Fruit fly (Drosophila melanogaster) whole organism, embryonic: ENCODE measurements around the gene RhoBTB.
A peak's percentile ranks its signal among the peaks of the same experiment; 100 is the strongest.

ENCODE experiments used
- Awh ChIP-seq: fragments of 200-800 bp; sonication (Bioruptor generic); IDR thresholded peaks from 2 replicates; pipeline ENCODE4, ENCODE4 v1.3.6; 2022; ENCODE audit warnings: missing biosample characterization, missing genetic modification characterization
- CG1024 ChIP-seq: fragments of 200-800 bp; sonication (Bioruptor generic); IDR thresholded peaks from 2 replicates; pipeline ENCODE4 v1.3.6; 2022; ENCODE audit warnings: missing biosample characterization, missing genetic modification characterization
- CG11085 ChIP-seq: fragments of 200-800 bp; sonication (Bioruptor generic); IDR thresholded peaks from 2 replicates; pipeline ENCODE4 v1.3.6; 2022; ENCODE audit warnings: missing biosample characterization, missing genetic modification characterization
- CG11398 ChIP-seq: fragments of 200-800 bp; sonication (Bioruptor generic); optimal IDR thresholded peaks from 2 replicates; lab custom pipeline; 2016; ENCODE audit warnings: missing biosample characterization, missing genetic modification characterization
- CG12769 ChIP-seq: fragments of 200-800 bp; sonication (Bioruptor generic); optimal IDR thresholded peaks from 2 replicates; lab custom pipeline; 2019; ENCODE audit warnings: missing biosample characterization, mild to moderate bottlenecking, missing genetic modification characterization, moderate library complexity
- CG15011 ChIP-seq: fragments of 200-800 bp; sonication (Bioruptor generic); optimal IDR thresholded peaks from 3 replicates; lab custom pipeline; 2018; ENCODE audit warnings: missing biosample characterization, mild to moderate bottlenecking, missing genetic modification characterization
- CG15073 ChIP-seq: fragments of 200-800 bp; sonication (Bioruptor generic); optimal IDR thresholded peaks from 2 replicates; lab custom pipeline; 2016; ENCODE audit warnings: missing biosample characterization, missing genetic modification characterization
- CG16815 ChIP-seq: fragments of 200-800 bp; sonication (Bioruptor generic); optimal IDR thresholded peaks from 3 replicates; lab custom pipeline; 2017; ENCODE audit warnings: missing biosample characterization, mild to moderate bottlenecking, missing genetic modification characterization
- CG17385 ChIP-seq: fragments of 200-800 bp; sonication (Bioruptor generic); optimal IDR thresholded peaks from 3 replicates; lab custom pipeline; 2018; ENCODE audit warnings: missing biosample characterization, mild to moderate bottlenecking, missing genetic modification characterization
- CG1792 ChIP-seq: fragments of 200-800 bp; sonication (Bioruptor generic); optimal IDR thresholded peaks from 2 replicates; lab custom pipeline; 2016; ENCODE audit warnings: missing biosample characterization, missing genetic modification characterization
- CG18619 ChIP-seq: fragments of 200-800 bp; sonication (Bioruptor generic); optimal IDR thresholded peaks from 3 replicates; lab custom pipeline; 2017; ENCODE audit warnings: missing biosample characterization, mild to moderate bottlenecking, missing genetic modification characterization
- CG3163 ChIP-seq: fragments of 200-800 bp; sonication (Bioruptor generic); optimal IDR thresholded peaks from 3 replicates; lab custom pipeline; 2016; ENCODE audit warnings: missing biosample characterization, missing genetic modification characterization
- CG34422 ChIP-seq: fragments of 200-800 bp; sonication (Bioruptor generic); IDR thresholded peaks from 3 replicates; pipeline ENCODE4 v1.3.6; 2022; ENCODE audit warnings: missing biosample characterization, missing genetic modification characterization
- CG7372 ChIP-seq: fragments of 200-800 bp; sonication (Bioruptor generic); IDR thresholded peaks from 2 replicates; pipeline ENCODE4 v1.3.6; 2022; ENCODE audit warnings: missing biosample characterization, missing genetic modification characterization
- CG7987 ChIP-seq: fragments of 200-800 bp; sonication (Bioruptor generic); optimal IDR thresholded peaks from 2 replicates; lab custom pipeline; 2018; ENCODE audit warnings: missing biosample characterization, mild to moderate bottlenecking, missing genetic modification characterization, moderate library complexity
- CG8765 ChIP-seq: fragments of 200-800 bp; sonication (Bioruptor generic); IDR thresholded peaks from 2 replicates; pipeline ENCODE4 v1.3.6; 2022; ENCODE audit warnings: missing biosample characterization, missing genetic modification characterization
- CTCF ChIP-seq: fragments of 200-800 bp; sonication (Bioruptor generic); optimal IDR thresholded peaks from 2 replicates; lab custom pipeline; 2017; ENCODE audit warnings: missing biosample characterization, mild to moderate bottlenecking, missing genetic modification characterization, moderate library complexity
- Deaf1 ChIP-seq: fragments of 200-800 bp; optimal IDR thresholded peaks from 3 replicates; lab custom pipeline; 2019; ENCODE audit warnings: missing biosample characterization, mild to moderate bottlenecking, missing genetic modification characterization, moderate library complexity
- E2f2 ChIP-seq: fragments of 200-800 bp; sonication (Bioruptor generic); IDR thresholded peaks from 2 replicates; pipeline ENCODE4 v1.3.6; 2022; ENCODE audit warnings: missing biosample characterization, missing genetic modification characterization
- Eip74EF ChIP-seq, 2 experiments: fragments of 200-800 bp in 1 of 2; fragments of >200 bp in 1 of 2; sonication (Bioruptor generic) in 1 of 2; optimal IDR thresholded peaks; 2 replicates each; lab custom pipeline; 2017 to 2019; ENCODE audit warnings: missing biosample characterization in 2 of 2, missing genetic modification characterization in 2 of 2, mild to moderate bottlenecking in 1 of 2, moderate library complexity in 1 of 2
- Fer2 ChIP-seq: fragments of 200-800 bp; sonication (Bioruptor generic); optimal IDR thresholded peaks from 2 replicates; lab custom pipeline; 2018; ENCODE audit warnings: missing biosample characterization, mild to moderate bottlenecking, missing genetic modification characterization, moderate library complexity
- HHEX ChIP-seq: fragments of 200-800 bp; sonication (Bioruptor generic); optimal IDR thresholded peaks from 3 replicates; lab custom pipeline; 2017; ENCODE audit warnings: missing biosample characterization, mild to moderate bottlenecking, missing genetic modification characterization, missing genetic modification reagents
- HmgZ ChIP-seq: fragments of 200-800 bp; sonication (Bioruptor generic); optimal IDR thresholded peaks from 2 replicates; lab custom pipeline; 2018; ENCODE audit warnings: missing biosample characterization, mild to moderate bottlenecking, missing genetic modification characterization
- Jarid2 ChIP-seq: fragments of 200-800 bp; sonication (Bioruptor generic); optimal IDR thresholded peaks from 3 replicates; lab custom pipeline; 2017; ENCODE audit warnings: mild to moderate bottlenecking, missing biosample characterization, missing genetic modification reagents, missing genetic modification characterization
- Meics ChIP-seq: fragments of 200-800 bp; sonication (Bioruptor generic); optimal IDR thresholded peaks from 2 replicates; lab custom pipeline; 2017; ENCODE audit warnings: missing biosample characterization, mild to moderate bottlenecking, missing genetic modification characterization
- Neu2 ChIP-seq: fragments of 200-800 bp; sonication (Bioruptor generic); optimal IDR thresholded peaks from 3 replicates; lab custom pipeline; 2016; ENCODE audit warnings: missing biosample characterization, missing genetic modification characterization, borderline replicate concordance
- Optix ChIP-seq: fragments of 200-800 bp; sonication (Bioruptor generic); IDR thresholded peaks from 3 replicates; pipeline ENCODE4 v1.3.6; 2022; ENCODE audit warnings: missing biosample characterization, missing genetic modification characterization
- Trl ChIP-seq, 3 experiments: fragments of >200 bp in 2 of 3; fragments of 200-800 bp in 1 of 3; sonication (Bioruptor generic) in 1 of 3; optimal IDR thresholded peaks; 2 replicates in 1 of 3; 3 replicates in 2 of 3; lab custom pipeline; 2016 to 2017; ENCODE audit warnings: missing biosample characterization in 1 of 3, missing genetic modification characterization in 1 of 3
- Xbp1 ChIP-seq: fragments of 200-800 bp; sonication (Bioruptor generic); optimal IDR thresholded peaks from 3 replicates; lab custom pipeline; 2016; ENCODE audit warnings: missing biosample characterization, mild to moderate bottlenecking, missing genetic modification characterization
- al ChIP-seq: fragments of 200-800 bp; sonication (Bioruptor generic); IDR thresholded peaks from 2 replicates; pipeline ENCODE4 v1.3.6; 2022; ENCODE audit warnings: missing biosample characterization, missing genetic modification characterization
- ase ChIP-seq: fragments of 200-800 bp; sonication (Bioruptor generic); IDR thresholded peaks from 3 replicates; pipeline ENCODE4 v1.3.6; 2022; ENCODE audit warnings: missing biosample characterization, missing genetic modification characterization
- cg ChIP-seq: fragments of 200-800 bp; sonication (Bioruptor generic); optimal IDR thresholded peaks from 3 replicates; lab custom pipeline; 2019; ENCODE audit warnings: missing biosample characterization, mild to moderate bottlenecking, missing genetic modification characterization, moderate library complexity
- fd102C ChIP-seq: fragments of 200-800 bp; sonication (Bioruptor generic); optimal IDR thresholded peaks from 2 replicates; lab custom pipeline; 2018; ENCODE audit warnings: missing biosample characterization, mild to moderate bottlenecking, missing genetic modification characterization, moderate library complexity
- fru ChIP-seq: fragments of >200 bp; optimal IDR thresholded peaks from 2 replicates; lab custom pipeline; 2017
- ham ChIP-seq: fragments of 200-800 bp; sonication (Bioruptor generic); IDR thresholded peaks from 2 replicates; pipeline ENCODE4 v1.3.6; 2022; ENCODE audit warnings: missing biosample characterization, missing genetic modification characterization
- mirr ChIP-seq: fragments of 200-800 bp; sonication (Bioruptor generic); optimal IDR thresholded peaks from 3 replicates; lab custom pipeline; 2018; ENCODE audit warnings: missing biosample characterization, mild to moderate bottlenecking, missing genetic modification characterization
- otp ChIP-seq: fragments of 200-800 bp; sonication (Bioruptor generic); IDR thresholded peaks from 3 replicates; pipeline ENCODE4, ENCODE4 v1.3.6; 2022; ENCODE audit warnings: missing biosample characterization, missing genetic modification characterization
- pros ChIP-seq: fragments of 200-800 bp; sonication (Bioruptor generic); optimal IDR thresholded peaks from 3 replicates; lab custom pipeline; 2019; ENCODE audit warnings: missing biosample characterization, mild to moderate bottlenecking, missing genetic modification characterization, moderate library complexity
- sima ChIP-seq: fragments of 200-800 bp; sonication (Bioruptor generic); optimal IDR thresholded peaks from 2 replicates; lab custom pipeline; 2016; ENCODE audit warnings: missing biosample characterization, missing genetic modification characterization
- slou ChIP-seq: fragments of 200-800 bp; sonication (Bioruptor generic); optimal IDR thresholded peaks from 3 replicates; lab custom pipeline; 2016; ENCODE audit warnings: missing biosample characterization, missing genetic modification characterization
- slp2 ChIP-seq: fragments of 200-800 bp; sonication (Bioruptor generic); optimal IDR thresholded peaks from 2 replicates; lab custom pipeline; 2016; ENCODE audit warnings: missing biosample characterization, missing genetic modification characterization
- so ChIP-seq: fragments of 200-800 bp; sonication (Bioruptor generic); IDR thresholded peaks from 3 replicates; pipeline ENCODE4 v1.3.6; 2022; ENCODE audit warnings: missing biosample characterization, missing genetic modification characterization
- sr ChIP-seq: fragments of 200-800 bp; sonication (Bioruptor generic); IDR thresholded peaks from 3 replicates; pipeline ENCODE4 v1.3.6; 2022; ENCODE audit warnings: missing biosample characterization, missing genetic modification characterization
- sug ChIP-seq: fragments of 200-800 bp; optimal IDR thresholded peaks from 2 replicates; lab custom pipeline; 2019; ENCODE audit warnings: missing biosample characterization, mild to moderate bottlenecking, missing genetic modification characterization, moderate library complexity
- tin ChIP-seq: fragments of 200-800 bp; sonication (Bioruptor generic); optimal IDR thresholded peaks from 3 replicates; lab custom pipeline; 2016; ENCODE audit warnings: missing biosample characterization, missing genetic modification characterization
- tio ChIP-seq: fragments of 200-800 bp; sonication (Bioruptor generic); optimal IDR thresholded peaks from 2 replicates; lab custom pipeline; 2017; ENCODE audit warnings: missing biosample characterization, missing genetic modification characterization, inconsistent platforms
- tll ChIP-seq, 2 experiments: fragments of 200-800 bp in 1 of 2; fragments of >200 bp in 1 of 2; sonication (Bioruptor generic) in 1 of 2; optimal IDR thresholded peaks; 2 replicates each; lab custom pipeline; 2017 to 2019; ENCODE audit warnings: missing biosample characterization in 2 of 2, missing genetic modification characterization in 2 of 2, mild to moderate bottlenecking in 1 of 2, moderate library complexity in 1 of 2
- trem ChIP-seq: fragments of 200-800 bp; optimal IDR thresholded peaks from 3 replicates; lab custom pipeline; 2019; ENCODE audit warnings: missing biosample characterization, mild to moderate bottlenecking, missing genetic modification characterization, moderate library complexity
- wdn ChIP-seq: fragments of 200-800 bp; sonication (Bioruptor generic); IDR thresholded peaks from 2 replicates; pipeline ENCODE4 v1.3.6; 2022; ENCODE audit warnings: missing biosample characterization, missing genetic modification characterization
- z ChIP-seq: fragments of 200-800 bp; sonication (Bioruptor generic); IDR thresholded peaks from 3 replicates; pipeline ENCODE4 v1.3.6; 2022; ENCODE audit warnings: missing biosample characterization, missing genetic modification characterization

Gene RhoBTB

DNA sequence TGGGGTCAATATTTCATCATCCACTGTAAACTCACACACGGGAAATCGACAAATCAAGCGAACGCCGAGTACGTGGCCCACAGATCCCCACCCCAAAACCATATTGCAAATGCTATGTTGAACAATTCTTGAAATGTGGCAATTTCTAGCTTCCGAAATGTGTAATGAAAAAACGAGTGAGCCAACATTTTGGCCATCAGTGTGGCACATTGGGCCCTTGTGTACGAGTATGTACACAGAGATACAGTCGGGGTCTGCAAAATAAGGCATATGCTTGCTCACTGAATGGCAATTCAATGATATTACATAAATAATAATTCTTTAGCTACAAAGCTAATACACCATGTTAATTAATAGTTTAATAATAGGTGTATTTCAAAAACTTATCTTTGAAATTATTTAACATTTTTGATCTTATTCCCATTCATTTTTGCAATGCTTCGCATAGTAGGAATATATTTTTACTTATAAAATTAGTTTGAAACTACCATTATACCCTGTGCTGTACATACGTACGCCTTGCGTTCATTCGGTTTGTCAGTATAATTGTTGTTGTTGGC lies 23.6 kb downstream of the RhoBTB start (continued):
- TF ChIP-seq CG3163 (GFP tag; lab: Kevin White, UChicago) (peak; percentile 50), slp2 (GFP tag; lab: Kevin White, UChicago) (peak; percentile 73), sima (GFP tag; lab: Kevin White, UChicago) (peak; percentile 49), so (GFP tag; lab: Robert Waterston, UW) (peak; percentile 73), trem (peak; percentile 53), ase (peak; percentile 76; the same call in 2 of the 3 replicates), CG16815 (GFP tag; lab: Kevin White, UChicago) (peak; percentile 77), Meics (peak; percentile 89), CG34422 (peak; percentile 86), fru (no peak), al (GFP tag; lab: Robert Waterston, UW) (peak; percentile 88), sug (tag; lab: Kevin White, UChicago) (peak; percentile 89), CG17385 (GFP tag; lab: Kevin White, UChicago) (peak; percentile 85), sr (0 out of 3 replicates have a peak, but pooled peaks have one; percentile 41), CG7372 (GFP tag; lab: Robert Waterston, UW) (peak; percentile 75), tio (peak; percentile 91), Neu2 (no peak), CG7987 (GFP tag; lab: Kevin White, UChicago) (peak; percentile 69), mirr (GFP tag; lab: Kevin White, UChicago) (peak; percentile 51), CG15011 (peak; percentile 89), tll (GFP tag; optimal IDR thresholded peaks at IDR 0.05; lab: Kevin White, UChicago) (no peak), Awh (peak; percentile 84), HmgZ (tag; lab: Kevin White, UChicago) (peak; percentile 92), Deaf1 (tag; lab: Kevin White, UChicago) (peak; percentile 73), Eip74EF (GFP tag; optimal IDR thresholded peaks at IDR 0.05; lab: Kevin White, UChicago) (peak in 1 of 2 experiments; percentile 89), cg (GFP tag; lab: Kevin White, UChicago) (no peak), tin (GFP tag; lab: Kevin White, UChicago) (peak; percentile 82), CG1792 (GFP tag; lab: Kevin White, UChicago) (peak; percentile 32), Optix (GFP tag; lab: Robert Waterston, UW) (peak; percentile 64; the same call in 1 of the 3 replicates), CG15073 (GFP tag; lab: Kevin White, UChicago) (peak; percentile 99), CTCF (GFP tag; lab: Kevin White, UChicago) (peak; percentile 33), Xbp1 (peak; percentile 91), otp (GFP tag; lab: Robert Waterston, UW) (peak; percentile 74; the same call in 1 of the 3 replicates), CG11085 (GFP tag; lab: Robert Waterston, UW) (peak; percentile 77), E2f2 (GFP tag; lab: Robert Waterston, UW) (peak; percentile 64; the same call in 1 of the 2 replicates), CG11398 (GFP tag; lab: Kevin White, UChicago) (peak; percentile 70), Trl (optimal IDR thresholded peaks at IDR 0.05; lab: Kevin White, UChicago) (no peak), Trl (GFP tag; optimal IDR thresholded peaks at IDR 0.05; lab: Kevin White, UChicago) (peak; percentile 76), ham (GFP tag; lab: Robert Waterston, UW) (peak; percentile 52; the same call in 1 of the 2 replicates), fd102C (GFP tag; lab: Kevin White, UChicago) (no peak), CG8765 (GFP tag; lab: Robert Waterston, UW) (peak; percentile 71; the same call in 1 of the 2 replicates), CG18619 (GFP tag; lab: Kevin White, UChicago) (peak; percentile 89), HHEX (peak; percentile 89), Fer2 (tag; lab: Kevin White, UChicago) (peak; percentile 78), wdn (GFP tag; lab: Robert Waterston, UW) (peak; percentile 83), CG12769 (tag; lab: Kevin White, UChicago) (peak; percentile 89), slou (GFP tag; lab: Kevin White, UChicago) (peak; percentile 82), pros (no peak), CG1024 (GFP tag; lab: Robert Waterston, UW) (0 out of 2 replicates have a peak, but pooled peaks have one; percentile 50), Jarid2 (GFP tag; lab: Kevin White, UChicago) (peak; percentile 46), z (GFP tag; lab: Robert Waterston, UW) (no peak)
